Fruit fly (Drosophila melanogaster): Measurements from ENCODE around the gene CG43739.
A peak's percentile ranks its signal among the peaks of the same experiment; 100 is the strongest.

CG43739 gene

dm6 chr2L:20922196-20923087 lies 3.7 kb upstream of the CG43739 start, which contains the start of gene Mtp (continued):
- TF ChIP-seq Hr4 (GFP tag; optimal IDR thresholded peaks at IDR 0.05) (peak; percentile 83), Sox14 (GFP tag; optimal IDR thresholded peaks at IDR 0.05) (peak; percentile 85), CG6792 (GFP tag; optimal IDR thresholded peaks at IDR 0.05) (peak; percentile 81), dac (GFP tag; optimal IDR thresholded peaks at IDR 0.05) (peak; percentile 75), salr (GFP tag; optimal IDR thresholded peaks at IDR 0.05) (peak; percentile 10 to 70), Eip78C (GFP tag) (peak; percentile 95), Gug (GFP tag; IDR thresholded peaks at IDR 0.05) (peak; percentile 59; the same call in 1 of the 2 replicates), Sox15 (GFP tag; optimal IDR thresholded peaks at IDR 0.05) (peak; percentile 74), acj6 (GFP tag; optimal IDR thresholded peaks at IDR 0.05) (peak; percentile 80), Eip75B (GFP tag; optimal IDR thresholded peaks at IDR 0.05) (peak; percentile 90), CG15336 (GFP tag; IDR thresholded peaks at IDR 0.05) (peak; percentile 87), dsx (GFP tag; optimal IDR thresholded peaks at IDR 0.05; ENCODE audit: poor library complexity, severe bottlenecking) (peak; percentile 52), CG7368 (GFP tag; optimal IDR thresholded peaks at IDR 0.05) (peak; percentile 72), CG11902 (GFP tag; optimal IDR thresholded peaks at IDR 0.05) (peak; percentile 72), fd59A (GFP tag; optimal IDR thresholded peaks at IDR 0.05) (peak; percentile 20), Smox (GFP tag; optimal IDR thresholded peaks at IDR 0.05) (peak; percentile 81), esn (GFP tag; optimal IDR thresholded peaks at IDR 0.05) (peak; percentile 89)

DNA sequence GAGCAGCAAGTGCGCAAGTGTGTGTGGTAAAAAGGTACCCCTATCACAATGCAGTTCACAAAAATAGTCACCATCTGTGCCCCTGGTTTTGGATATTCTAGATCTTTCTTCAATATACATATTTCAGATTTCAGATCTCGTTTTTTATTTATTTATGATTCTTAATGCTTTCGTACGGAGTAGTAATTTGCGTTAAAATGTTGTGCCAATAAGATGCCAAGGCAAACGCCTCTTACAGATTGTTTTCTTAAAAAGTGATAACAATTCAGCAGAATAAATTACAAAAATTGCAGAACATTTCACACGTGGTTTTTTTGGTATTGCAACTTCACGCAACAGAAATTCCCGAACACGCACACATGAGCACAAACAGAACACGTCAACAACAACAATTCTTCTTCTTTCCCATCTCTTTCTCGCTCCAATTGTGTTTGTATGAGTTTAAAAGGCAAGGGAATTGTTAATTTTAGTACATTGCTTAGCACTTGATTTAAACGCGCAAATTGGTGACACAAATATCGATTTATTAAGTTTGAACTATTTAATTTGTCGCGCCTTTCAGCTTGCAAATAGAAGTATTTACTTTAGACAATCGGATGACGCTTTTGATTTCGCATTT lies 566 bp downstream of the CG43739 start:
- peak; percentile 72 for TF ChIP-seq dac (GFP tag; optimal IDR thresholded peaks at IDR 0.05)
- peak; percentile 77 for TF ChIP-seq CG3919 (GFP tag; optimal IDR thresholded peaks at IDR 0.05)
- peak; percentile 78 for TF ChIP-seq Sox14 (GFP tag; optimal IDR thresholded peaks at IDR 0.05)
- peak; percentile 69 for TF ChIP-seq Met (GFP tag; optimal IDR thresholded peaks at IDR 0.05)
- TF ChIP-seq CG16779 (tag; optimal IDR thresholded peaks at IDR 0.05) = peak; percentile 54
- TF ChIP-seq CG7368 (GFP tag; optimal IDR thresholded peaks at IDR 0.05) = no peak
- TF ChIP-seq CG10669 (GFP tag; optimal IDR thresholded peaks at IDR 0.05) = no peak
- peak; percentile 81 for TF ChIP-seq eg (GFP tag; IDR thresholded peaks at IDR 0.05)
- no peak for TF ChIP-seq Eip93F (GFP tag; optimal IDR thresholded peaks at IDR 0.05)
- peak; percentile 63 for TF ChIP-seq dsx (GFP tag; optimal IDR thresholded peaks at IDR 0.05; ENCODE audit: poor library complexity, severe bottlenecking)
- peak; percentile 93 for TF ChIP-seq CG15336 (GFP tag; IDR thresholded peaks at IDR 0.05)
- TF ChIP-seq Lpt (GFP tag; optimal IDR thresholded peaks at IDR 0.05) = peak; percentile 79
- no peak for TF ChIP-seq CG6808 (GFP tag; optimal IDR thresholded peaks at IDR 0.05)
- TF ChIP-seq Hr4 (GFP tag; optimal IDR thresholded peaks at IDR 0.05) = peak; percentile 88
- TF ChIP-seq esn (GFP tag; optimal IDR thresholded peaks at IDR 0.05) = peak; percentile 78
- TF ChIP-seq Ets21C (GFP tag; optimal IDR thresholded peaks at IDR 0.05) = peak; percentile 44
- TF ChIP-seq CG11902 (GFP tag; optimal IDR thresholded peaks at IDR 0.05) = peak; percentile 34
- TF ChIP-seq Sox15 (GFP tag; optimal IDR thresholded peaks at IDR 0.05) = peak; percentile 24
- TF ChIP-seq cyc (GFP tag; optimal IDR thresholded peaks at IDR 0.05) = peak; percentile 68
- TF ChIP-seq topi (GFP tag; optimal IDR thresholded peaks at IDR 0.05) = peak; percentile 69
- TF ChIP-seq fd59A (GFP tag; optimal IDR thresholded peaks at IDR 0.05) = peak; percentile 66
- peak in 1 of 2 experiments; percentile 32 for TF ChIP-seq salr (GFP tag; optimal IDR thresholded peaks at IDR 0.05)
- peak; percentile 64 to 72 for TF ChIP-seq ss (GFP tag; optimal IDR thresholded peaks at IDR 0.05)
- no peak for TF ChIP-seq CG8319 (GFP tag; optimal IDR thresholded peaks at IDR 0.05)
- TF ChIP-seq Sox102F (GFP tag; optimal IDR thresholded peaks at IDR 0.05) = peak; percentile 74
- peak; percentile 55 for TF ChIP-seq CG10631 (GFP tag; optimal IDR thresholded peaks at IDR 0.05)
- peak; percentile 60 for TF ChIP-seq net (GFP tag; optimal IDR thresholded peaks at IDR 0.05)
- TF ChIP-seq CG1621 (tag; optimal IDR thresholded peaks at IDR 0.05) = peak; percentile 75
- TF ChIP-seq pdm3 (GFP tag; optimal IDR thresholded peaks at IDR 0.05) = peak; percentile 75
- TF ChIP-seq Hr39 (GFP tag; optimal IDR thresholded peaks at IDR 0.05) = peak; percentile 75
- TF ChIP-seq svp (GFP tag) = peak; percentile 90
- peak; percentile 80 for TF ChIP-seq Eip78C (GFP tag)
- TF ChIP-seq CG9139 (GFP tag; optimal IDR thresholded peaks at IDR 0.05) = peak; percentile 20
- peak; percentile 33 for TF ChIP-seq CG6854 (GFP tag; optimal IDR thresholded peaks at IDR 0.05)
- TF ChIP-seq CG6276 (GFP tag; optimal IDR thresholded peaks at IDR 0.05) = no peak
- peak; percentile 44 for TF ChIP-seq Hr38 (GFP tag; optimal IDR thresholded peaks at IDR 0.05)
- TF ChIP-seq CG6792 (GFP tag; optimal IDR thresholded peaks at IDR 0.05) = peak; percentile 66
- no peak for TF ChIP-seq CG11762 (GFP tag; optimal IDR thresholded peaks at IDR 0.05; ENCODE audit: insufficient read depth)
- peak; percentile 66 for TF ChIP-seq CG34406 (GFP tag; optimal IDR thresholded peaks at IDR 0.05)
- no peak for TF ChIP-seq fkh (GFP tag; optimal IDR thresholded peaks at IDR 0.05)

Data from whole organism, prepupa.